Worm (Caenorhabditis elegans): ENCODE measurements around the gene C33F10.12.

ce11 chrII:4791272-4791671, 46.3 kb downstream of the C33F10.12 start, which contains the start of gene F26G1.1:
- TF ChIP-seq egl-27 (tag; optimal IDR thresholded peaks at IDR 0.05) (no peak), jun-1 (tag; optimal IDR thresholded peaks at IDR 0.05) (no peak), fkh-2 (tag; optimal IDR thresholded peaks at IDR 0.05) (no peak), fos-1 (tag; optimal IDR thresholded peaks at IDR 0.05) (no peak), nhr-25 (tag; optimal IDR thresholded peaks at IDR 0.05) (no peak), pqm-1 (tag; optimal IDR thresholded peaks at IDR 0.05) (no peak), aly-2 (tag; optimal IDR thresholded peaks at IDR 0.05) (no peak)
